Worm (Caenorhabditis elegans) whole organism, L4/young adult: ENCODE measurements around the gene lap-1.

Source experiments
- W03F9.2 ChIP-seq: fragments of 150-350 bp; optimal IDR thresholded peaks from 2 replicates; lab custom pipeline; 2014; ENCODE audit warnings: missing biosample characterization, missing genetic modification characterization
- dao-5 ChIP-seq: sonication (generic microtip); optimal IDR thresholded peaks from 2 replicates; lab custom pipeline; 2016; ENCODE audit warnings: missing genotype, missing genetic modification characterization, moderate library complexity, missing compliant biosample characterization
- him-1 ChIP-seq: sonication (generic microtip); optimal IDR thresholded peaks from 2 replicates; lab custom pipeline; 2016; ENCODE audit warnings: missing genotype, missing genetic modification reagents, missing genetic modification characterization, missing compliant biosample characterization

lap-1 gene

DNA sequence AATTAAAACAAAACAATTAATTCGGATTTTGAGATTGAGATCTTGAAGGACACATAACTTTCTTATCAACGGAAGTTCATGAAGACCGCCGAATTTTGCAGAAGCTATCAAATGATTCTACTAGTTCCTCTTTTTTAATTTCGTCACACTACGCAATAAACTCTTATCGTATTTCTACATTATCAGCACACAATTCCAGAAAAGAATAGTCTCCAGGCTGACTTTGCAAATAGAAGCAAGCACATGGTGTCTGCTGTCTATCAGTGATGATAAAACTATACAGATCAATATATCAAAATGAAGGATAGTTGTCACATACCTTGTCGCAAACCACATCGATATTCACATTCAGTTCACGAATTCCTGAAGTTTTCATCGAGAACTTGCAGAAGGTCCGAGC lies 1.2 kb downstream of the lap-1 start:
- no peak for TF ChIP-seq dao-5 (tag; lab: Kevin White, UChicago)
- no peak for TF ChIP-seq him-1 (tag; lab: Kevin White, UChicago)
- TF ChIP-seq W03F9.2 (tag; lab: Kevin White, UChicago): no peak

- TF ChIP-seq W03F9.2 (tag; lab: Kevin White, UChicago) (no peak), him-1 (tag; lab: Kevin White, UChicago) (no peak), dao-5 (tag; lab: Kevin White, UChicago) (no peak)
Measured at ce11 chrIII:8398411-8398810, 3.3 kb downstream of the lap-1 start, which contains the start of gene ZK353.2. ZK353.2 (plus strand) TSS chrIII:8398711.

DNA sequence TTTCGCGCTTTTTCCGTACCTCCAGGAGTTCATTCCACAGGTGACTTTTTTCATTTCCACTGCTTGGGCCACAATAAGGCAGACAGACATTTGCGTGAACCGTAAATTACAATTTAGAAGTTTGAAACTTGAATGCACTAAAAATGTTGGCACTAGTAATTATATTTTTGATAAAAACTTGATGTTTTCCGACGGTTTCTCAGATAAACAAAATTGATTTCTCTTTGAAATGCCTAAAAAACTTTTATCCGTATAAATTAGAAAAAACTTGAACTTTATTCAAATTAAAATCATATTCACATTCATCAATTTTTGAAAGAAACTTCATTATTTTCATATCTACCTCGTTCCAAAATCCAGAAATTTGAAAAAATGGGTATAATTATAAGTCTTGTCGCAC lies 6.0 kb downstream of the lap-1 start, which contains the start of gene ZK353.3:
Gene ZK353.3 (plus strand): TSS at position 301 of the 400 bp plus-strand sequence.
- TF ChIP-seq him-1 (tag; lab: Kevin White, UChicago): no peak

DNA sequence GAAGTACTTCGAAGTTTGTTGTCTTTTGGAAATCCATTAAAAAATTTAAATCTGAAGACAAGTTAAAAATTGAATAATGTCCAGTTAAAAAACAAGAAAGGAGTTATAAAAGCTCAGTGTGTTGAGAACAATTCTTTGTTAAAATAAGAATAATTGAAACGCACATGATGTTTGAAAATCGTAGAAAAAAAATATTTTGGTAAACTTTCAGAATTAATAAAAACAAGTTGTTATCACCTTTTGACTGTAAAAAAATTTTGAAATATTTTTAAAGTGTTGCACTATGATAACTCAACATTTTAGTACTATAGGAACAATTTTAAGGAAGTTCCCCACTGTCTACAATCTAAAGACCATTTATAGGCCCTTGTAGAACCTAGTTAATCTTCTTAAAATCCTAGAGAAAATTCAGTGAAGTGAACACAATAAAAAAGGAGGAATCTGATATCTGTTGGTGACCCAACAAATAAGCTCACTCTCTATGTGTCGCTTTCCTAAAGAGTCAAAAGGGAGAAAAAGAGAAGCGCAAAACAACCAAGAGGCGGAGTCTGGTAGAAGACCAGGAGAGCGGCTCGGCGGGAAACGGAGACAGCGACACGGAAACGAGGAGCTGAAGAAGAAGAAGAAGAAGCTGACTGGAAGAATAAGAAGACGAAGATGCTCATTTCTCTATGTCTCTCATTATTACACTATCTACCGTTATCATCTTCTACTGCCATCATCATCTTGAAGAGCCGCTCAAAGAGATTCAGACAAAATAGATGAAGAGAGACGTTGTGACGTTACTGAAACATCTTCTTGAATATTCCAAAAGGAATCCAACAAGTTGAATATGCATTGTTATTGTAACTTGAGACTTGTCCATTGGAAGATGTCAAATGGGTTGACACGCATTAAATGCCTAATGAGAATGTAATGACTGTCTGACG lies 7.1 kb downstream of the lap-1 start, which contains the start of gene ZK353.10:
Gene ZK353.10 (minus strand): TSS at position 51 of the 929 bp plus-strand sequence.
- TF ChIP-seq him-1 (tag; lab: Kevin White, UChicago) (peak; percentile 41), dao-5 (tag; lab: Kevin White, UChicago) (no peak), W03F9.2 (tag; lab: Kevin White, UChicago) (no peak)

DNA sequence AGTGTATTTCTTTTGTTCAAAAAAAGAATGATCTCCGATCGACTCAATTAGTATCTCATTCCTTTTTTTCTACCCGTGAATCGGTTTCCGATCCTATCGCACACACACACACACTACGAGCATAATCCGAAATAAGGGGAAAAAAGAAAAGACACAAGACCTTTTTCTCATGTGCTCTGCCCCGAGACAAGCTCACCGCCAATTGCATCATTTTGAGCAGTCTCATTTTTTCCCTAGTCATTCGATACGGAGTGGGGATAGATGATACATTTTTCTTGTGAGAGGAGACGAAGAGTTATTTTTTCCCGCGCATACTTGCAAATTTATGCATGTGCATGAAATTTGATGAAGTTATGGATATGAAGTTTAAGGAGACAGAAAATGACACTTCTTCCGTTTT lies 9.4 kb downstream of the lap-1 start:
- TF ChIP-seq him-1 (tag; lab: Kevin White, UChicago) (peak; percentile 54), W03F9.2 (tag; lab: Kevin White, UChicago) (no peak)

ce11 chrIII:8389539-8389938 lies 12.2 kb downstream of the lap-1 start, which contains the start of gene ZK353.4:
ZK353.4 (minus strand) TSS chrIII:8389639.
- TF ChIP-seq W03F9.2 (tag; lab: Kevin White, UChicago) (no peak), him-1 (tag; lab: Kevin White, UChicago) (peak; percentile 40), dao-5 (tag; lab: Kevin White, UChicago) (no peak)

ce11 chrIII:8380645-8381044 lies 21.1 kb downstream of the lap-1 start, which contains the start of gene R05D3.12:
R05D3.12 (plus strand) TSS chrIII:8380945.
- TF ChIP-seq W03F9.2 (tag; lab: Kevin White, UChicago) (no peak), him-1 (tag; lab: Kevin White, UChicago) (no peak), dao-5 (tag; lab: Kevin White, UChicago) (no peak)

ce11 chrIII:8375000-8375399 lies 26.7 kb downstream of the lap-1 start, which contains the start of gene met-2:
met-2 (plus strand) TSS chrIII:8375300.
- TF ChIP-seq W03F9.2 (tag; lab: Kevin White, UChicago) (no peak), him-1 (tag; lab: Kevin White, UChicago) (no peak), dao-5 (tag; lab: Kevin White, UChicago) (no peak)

DNA sequence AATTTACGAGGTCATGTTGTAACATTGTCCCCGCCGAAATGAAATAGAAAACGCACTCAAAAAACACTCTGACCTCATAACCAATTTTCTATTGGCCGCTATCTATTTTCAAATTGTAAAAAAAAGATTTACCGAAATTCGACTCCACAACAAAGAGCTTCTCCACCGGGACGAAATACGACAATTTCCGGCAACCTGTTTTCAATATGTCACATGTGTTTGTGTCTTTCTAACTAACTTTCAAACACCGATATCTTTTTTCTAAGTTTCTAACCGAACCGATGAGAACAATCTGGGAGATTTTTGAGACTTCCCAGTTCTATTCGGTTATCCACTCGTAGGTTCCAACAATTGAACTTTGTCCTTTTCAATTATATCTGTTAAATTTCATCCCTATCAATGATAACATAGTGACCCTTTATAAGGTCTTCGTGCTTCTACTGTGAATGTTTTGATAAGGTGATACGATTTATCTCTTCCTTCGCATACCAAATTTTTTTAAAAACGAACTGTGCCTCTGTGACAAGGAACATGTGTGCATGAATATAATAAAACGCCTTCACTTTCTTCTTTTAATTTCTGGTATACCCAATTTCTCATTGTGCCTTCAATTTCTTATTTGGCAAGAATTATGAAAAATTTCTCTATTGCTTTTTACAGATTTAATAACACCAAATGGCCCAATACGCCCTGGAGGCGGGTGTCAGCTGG lies 30.0 kb downstream of the lap-1 start, which contains the start of gene lmbr-1:
Gene lmbr-1 (plus strand): TSS at position 661 of the 711 bp plus-strand sequence.
- TF ChIP-seq him-1 (tag; lab: Kevin White, UChicago): no peak
- TF ChIP-seq W03F9.2 (tag; lab: Kevin White, UChicago): no peak
- TF ChIP-seq dao-5 (tag; lab: Kevin White, UChicago): no peak

ce11 chrIII:8370846-8371257 lies 30.9 kb downstream of the lap-1 start:
- TF ChIP-seq him-1 (tag; lab: Kevin White, UChicago) (no peak), W03F9.2 (tag; lab: Kevin White, UChicago) (peak; percentile 26)

ce11 chrIII:8370188-8370587 lies 31.5 kb downstream of the lap-1 start:
- TF ChIP-seq him-1 (tag; lab: Kevin White, UChicago) (no peak), W03F9.2 (tag; lab: Kevin White, UChicago) (no peak), dao-5 (tag; lab: Kevin White, UChicago) (no peak)

DNA sequence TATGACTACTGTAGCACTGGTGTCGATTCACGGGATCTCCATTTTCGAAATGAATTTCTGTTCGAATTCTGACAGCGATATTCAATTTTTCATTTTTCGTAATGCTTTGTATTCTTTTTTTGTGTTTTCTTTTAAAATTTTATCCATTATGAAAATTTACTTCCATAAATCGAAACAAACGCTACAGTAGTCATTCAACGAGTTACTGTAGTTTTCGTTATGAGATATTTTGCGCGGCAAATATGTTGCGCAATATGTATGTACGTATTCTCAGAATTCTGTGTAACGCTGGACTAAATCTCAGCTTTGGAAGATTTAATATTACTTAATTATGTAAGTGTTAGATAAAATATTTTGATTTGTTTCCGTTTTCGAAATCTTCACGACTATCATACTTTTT lies 32.6 kb downstream of the lap-1 start:
- TF ChIP-seq dao-5 (tag; lab: Kevin White, UChicago) (no peak), W03F9.2 (tag; lab: Kevin White, UChicago) (no peak), him-1 (tag; lab: Kevin White, UChicago) (no peak)

DNA sequence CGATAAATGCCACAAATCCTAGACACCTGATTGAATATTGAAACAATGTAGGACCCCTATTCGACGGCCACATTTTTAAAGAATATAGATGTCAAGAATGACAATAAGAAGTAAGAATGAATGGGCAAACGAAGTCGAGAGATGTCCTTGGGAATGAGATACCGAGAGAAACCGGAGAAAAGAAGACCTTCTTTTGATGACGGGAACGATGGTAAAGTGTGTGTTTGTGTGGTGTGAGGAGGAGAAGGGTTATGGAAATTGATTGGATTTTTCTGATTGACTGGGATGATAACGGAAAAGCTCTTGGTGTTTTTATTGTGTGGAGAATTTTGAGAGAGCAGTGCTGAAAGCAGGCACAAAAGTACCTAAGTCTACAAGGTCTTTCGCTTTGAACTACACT lies 33.1 kb downstream of the lap-1 start, which contains the start of gene R05D3.9:
Gene R05D3.9 (minus strand): TSS at position 101 of the 400 bp plus-strand sequence.
- TF ChIP-seq him-1 (tag; lab: Kevin White, UChicago) (no peak), W03F9.2 (tag; lab: Kevin White, UChicago) (no peak), dao-5 (tag; lab: Kevin White, UChicago) (no peak)
